Worm (Caenorhabditis elegans) whole organism, L1 larva: ENCODE data around the gene glb-4.

Source experiments
- C16A3.4 ChIP-seq: fragments of 150-350 bp; optimal IDR thresholded peaks from 2 replicates; lab custom pipeline; 2014; ENCODE audit warnings: missing biosample characterization, missing genetic modification characterization
- F16B12.6 ChIP-seq: fragments of 150-350 bp; optimal IDR thresholded peaks from 2 replicates; lab custom pipeline; 2014; ENCODE audit warnings: missing biosample characterization, missing genetic modification characterization
- aha-1 ChIP-seq: fragments of 150-350 bp; optimal IDR thresholded peaks from 2 replicates; lab custom pipeline; 2014; ENCODE audit warnings: missing biosample characterization, missing genetic modification characterization
- alr-1 ChIP-seq: fragments of 200-800 bp; sonication (Bioruptor generic); optimal IDR thresholded peaks from 2 replicates; lab custom pipeline; 2018; ENCODE audit warnings: borderline replicate concordance, mild to moderate bottlenecking, missing genetic modification characterization, missing compliant biosample characterization
- ama-1 ChIP-seq: fragments of 150-350 bp; optimal IDR thresholded peaks from 2 replicates; lab custom pipeline; 2014
- blmp-1 ChIP-seq: fragments of 150-350 bp; optimal IDR thresholded peaks from 2 replicates; lab custom pipeline; 2014; ENCODE audit warnings: missing biosample characterization, missing genetic modification characterization
- ceh-82 ChIP-seq, 3 experiments: fragments of 150-350 bp in 1 of 3; sonication (generic microtip) in 2 of 3; optimal IDR thresholded peaks; 2 replicates each; lab custom pipeline; 2014 to 2017; ENCODE audit warnings: missing biosample characterization in 3 of 3, missing genetic modification characterization in 3 of 3
- ceh-88 ChIP-seq: fragments of 200-800 bp; sonication (Bioruptor generic); IDR thresholded peaks from 2 replicates; pipeline ENCODE4 v1.3.6; 2022; ENCODE audit warnings: missing genetic modification characterization, missing compliant biosample characterization
- ceh-90 ChIP-seq: sonication (generic microtip); optimal IDR thresholded peaks from 2 replicates; lab custom pipeline; 2016; ENCODE audit warnings: missing genetic modification characterization, missing compliant biosample characterization
- ces-1 ChIP-seq: fragments of 150-350 bp; optimal IDR thresholded peaks from 2 replicates; lab custom pipeline; 2014; ENCODE audit warnings: missing biosample characterization, missing genetic modification reagents, missing genetic modification characterization
- dpl-1 ChIP-seq, 3 experiments: fragments of 150-350 bp in 2 of 3; sonication (generic microtip) in 1 of 3; optimal IDR thresholded peaks; 2 replicates each; lab custom pipeline; 2014 to 2017; ENCODE audit warnings: missing biosample characterization in 3 of 3, missing genetic modification characterization in 3 of 3, missing genetic modification reagents in 3 of 3
- dsc-1 ChIP-seq: sonication (generic microtip); optimal IDR thresholded peaks from 2 replicates; lab custom pipeline; 2016; ENCODE audit warnings: mild to moderate bottlenecking, missing genetic modification characterization, missing compliant biosample characterization
- efl-1 ChIP-seq, 4 experiments: fragments of 150-350 bp; optimal IDR thresholded peaks in 3 of 4; peaks in 1 of 4; 1 replicate in 1 of 4; 2 replicates in 3 of 4; lab custom pipeline; 2014; ENCODE audit warnings: missing biosample characterization in 2 of 4, missing genetic modification characterization in 2 of 4, missing genetic modification reagents in 2 of 4
- efl-3 ChIP-seq: fragments of 200-800 bp; sonication (Bioruptor generic); optimal IDR thresholded peaks from 2 replicates; lab custom pipeline; 2018; ENCODE audit warnings: mild to moderate bottlenecking, missing genetic modification characterization, missing compliant biosample characterization
- egl-27 ChIP-seq, 2 experiments: fragments of 150-350 bp in 1 of 2; sonication (generic microtip); optimal IDR thresholded peaks; 3 replicates each; lab custom pipeline; 2017 to 2018; ENCODE audit warnings: missing biosample characterization in 2 of 2, missing genetic modification characterization in 2 of 2, missing genetic modification reagents in 2 of 2
- elt-2 ChIP-seq: sonication (generic microtip); optimal IDR thresholded peaks from 2 replicates; lab custom pipeline; 2016; ENCODE audit warnings: missing genetic modification characterization, mild to moderate bottlenecking, inconsistent platforms, missing compliant biosample characterization, missing genetic modification reagents
- elt-3 ChIP-seq, 6 experiments: fragments of 150-350 bp in 1 of 6; sonication (generic microtip); optimal IDR thresholded peaks; 2 replicates each; lab custom pipeline; 2017 to 2018; ENCODE audit warnings: missing biosample characterization in 6 of 6, missing genetic modification characterization in 6 of 6, inconsistent platforms in 1 of 6
- ets-5 ChIP-seq: fragments of 200-800 bp; sonication (Bioruptor generic); IDR thresholded peaks from 2 replicates; pipeline ENCODE4 v1.3.6; 2022; ENCODE audit warnings: missing genetic modification characterization, missing compliant biosample characterization
- fkh-10 ChIP-seq: sonication (generic microtip); optimal IDR thresholded peaks from 2 replicates; lab custom pipeline; 2017; ENCODE audit warnings: missing biosample characterization, missing genetic modification reagents, missing genetic modification characterization
- hlh-4 ChIP-seq: sonication (generic microtip); optimal IDR thresholded peaks from 2 replicates; lab custom pipeline; 2016; ENCODE audit warnings: mild to moderate bottlenecking, missing genetic modification characterization, missing compliant biosample characterization
- hpl-2 ChIP-seq: fragments of 150-350 bp; optimal IDR thresholded peaks from 2 replicates; lab custom pipeline; 2014; ENCODE audit warnings: missing biosample characterization, missing genetic modification reagents, missing genetic modification characterization
- irx-1 ChIP-seq: sonication (generic microtip); optimal IDR thresholded peaks from 2 replicates; lab custom pipeline; 2016; ENCODE audit warnings: missing genetic modification characterization, missing compliant biosample characterization
- isw-1 ChIP-seq: fragments of 200-800 bp; sonication (Bioruptor generic); IDR thresholded peaks from 2 replicates; pipeline ENCODE4 v1.3.6; 2022; ENCODE audit warnings: missing genetic modification characterization, missing compliant biosample characterization
- jun-1 ChIP-seq: fragments of 150-350 bp; optimal IDR thresholded peaks from 2 replicates; lab custom pipeline; 2014; ENCODE audit warnings: missing biosample characterization, missing genetic modification reagents, missing genetic modification characterization
- lin-13 ChIP-seq: fragments of 150-350 bp; optimal IDR thresholded peaks from 2 replicates; lab custom pipeline; 2014; ENCODE audit warnings: missing biosample characterization, missing genetic modification reagents, missing genetic modification characterization
- lin-14 ChIP-seq: fragments of 200-800 bp; sonication (Bioruptor generic); optimal IDR thresholded peaks from 2 replicates; lab custom pipeline; 2018; ENCODE audit warnings: mild to moderate bottlenecking, missing genetic modification characterization, moderate library complexity, missing compliant biosample characterization
- lin-15B ChIP-seq: fragments of 150-350 bp; sonication (generic microtip); optimal IDR thresholded peaks from 3 replicates; lab custom pipeline; 2014; ENCODE audit warnings: missing biosample characterization, missing genetic modification characterization
- lin-35 ChIP-seq, 2 experiments: fragments of 150-350 bp; optimal IDR thresholded peaks; 2 replicates each; lab custom pipeline; 2014; ENCODE audit warnings: missing biosample characterization in 2 of 2, missing genetic modification characterization in 2 of 2, missing genetic modification reagents in 2 of 2
- lin-39 ChIP-seq: fragments of 150-350 bp; optimal IDR thresholded peaks from 2 replicates; lab custom pipeline; 2014; ENCODE audit warnings: missing biosample characterization, missing genetic modification reagents, missing genetic modification characterization
- lir-3 ChIP-seq: sonication (generic microtip); optimal IDR thresholded peaks from 2 replicates; lab custom pipeline; 2016; ENCODE audit warnings: mild to moderate bottlenecking, missing genetic modification characterization, moderate library complexity, missing compliant biosample characterization; ENCODE audit not compliant: poor library complexity
- lsy-2 ChIP-seq, 2 experiments: fragments of 150-350 bp; optimal IDR thresholded peaks; 2 replicates each; lab custom pipeline; 2014; ENCODE audit warnings: missing biosample characterization in 2 of 2, missing genetic modification characterization in 2 of 2
- mdl-1 ChIP-seq, 2 experiments: fragments of 150-350 bp; optimal IDR thresholded peaks; 2 replicates each; lab custom pipeline; 2014 to 2017; ENCODE audit warnings: missing biosample characterization in 2 of 2, missing genetic modification characterization in 2 of 2, inconsistent platforms in 1 of 2
- mep-1 ChIP-seq: fragments of 150-350 bp; optimal IDR thresholded peaks from 2 replicates; lab custom pipeline; 2014; ENCODE audit warnings: missing biosample characterization, missing genetic modification characterization
- nhr-19 ChIP-seq: fragments of 200-800 bp; sonication (Bioruptor generic); conservative IDR thresholded peaks from 2 replicates; pipeline ENCODE4 v1.3.6; 2022; ENCODE audit warnings: missing genetic modification characterization, missing compliant biosample characterization
- nhr-20 ChIP-seq: sonication (generic microtip); optimal IDR thresholded peaks from 2 replicates; lab custom pipeline; 2016; ENCODE audit warnings: mild to moderate bottlenecking, missing genetic modification characterization, missing compliant biosample characterization
- nhr-47 ChIP-seq: sonication (generic microtip); optimal IDR thresholded peaks from 2 replicates; lab custom pipeline; 2016; ENCODE audit warnings: mild to moderate bottlenecking, missing genetic modification characterization, moderate library complexity, missing compliant biosample characterization
- nhr-71 ChIP-seq: sonication (generic microtip); optimal IDR thresholded peaks from 2 replicates; lab custom pipeline; 2016; ENCODE audit warnings: mild to moderate bottlenecking, missing genetic modification characterization, moderate library complexity, missing compliant biosample characterization
- nhr-77 ChIP-seq: fragments of 150-350 bp; optimal IDR thresholded peaks from 2 replicates; lab custom pipeline; 2014; ENCODE audit warnings: missing biosample characterization, missing genetic modification characterization
- nhr-84 ChIP-seq: sonication (generic microtip); optimal IDR thresholded peaks from 2 replicates; lab custom pipeline; 2017; ENCODE audit warnings: missing biosample characterization, missing genetic modification characterization
- nhr-85 ChIP-seq: sonication (generic microtip); peaks from one replicate; lab custom pipeline; 2016; ENCODE audit warnings: missing genetic modification characterization, inconsistent platforms, missing compliant biosample characterization
- rnt-1 ChIP-seq: sonication (generic microtip); optimal IDR thresholded peaks from 2 replicates; lab custom pipeline; 2016; ENCODE audit warnings: mild to moderate bottlenecking, missing genetic modification characterization, moderate library complexity, missing compliant biosample characterization
- skn-1 ChIP-seq: fragments of 150-350 bp; optimal IDR thresholded peaks from 2 replicates; lab custom pipeline; 2014; ENCODE audit warnings: missing biosample characterization, missing genetic modification characterization
- snpc-4 ChIP-seq: fragments of 150-350 bp; optimal IDR thresholded peaks from 2 replicates; lab custom pipeline; 2014; ENCODE audit warnings: missing biosample characterization, missing genetic modification characterization
- snu-23 ChIP-seq: sonication (generic microtip); optimal IDR thresholded peaks from 2 replicates; lab custom pipeline; 2016; ENCODE audit warnings: missing genetic modification characterization, missing compliant biosample characterization
- swsn-7 ChIP-seq: sonication (generic microtip); optimal IDR thresholded peaks from 2 replicates; lab custom pipeline; 2016; ENCODE audit warnings: missing genetic modification characterization, missing compliant biosample characterization
- tbx-2 ChIP-seq: sonication (generic microtip); optimal IDR thresholded peaks from 2 replicates; lab custom pipeline; 2016; ENCODE audit warnings: missing genetic modification characterization, missing compliant biosample characterization
- unc-130 ChIP-seq: fragments of 150-350 bp; optimal IDR thresholded peaks from 2 replicates; lab custom pipeline; 2017; ENCODE audit warnings: missing biosample characterization, missing genetic modification characterization, inconsistent platforms
- unc-30 ChIP-seq: sonication (generic microtip); optimal IDR thresholded peaks from 2 replicates; lab custom pipeline; 2017; ENCODE audit warnings: missing biosample characterization, missing genetic modification characterization
- unc-86 ChIP-seq: sonication (generic microtip); optimal IDR thresholded peaks from 2 replicates; lab custom pipeline; 2016; ENCODE audit warnings: missing genetic modification characterization, missing compliant biosample characterization
- vab-15 ChIP-seq: sonication (generic microtip); optimal IDR thresholded peaks from 2 replicates; lab custom pipeline; 2017; ENCODE audit warnings: missing genotype, mild to moderate bottlenecking, missing genetic modification characterization, missing compliant biosample characterization
- xbp-1 ChIP-seq: sonication (generic microtip); optimal IDR thresholded peaks from 2 replicates; lab custom pipeline; 2016; ENCODE audit warnings: missing genetic modification characterization, missing compliant biosample characterization
- ztf-11 ChIP-seq, 2 experiments: sonication (generic microtip); optimal IDR thresholded peaks; 2 replicates each; lab custom pipeline; 2016 to 2017; ENCODE audit warnings: missing genetic modification characterization in 2 of 2, missing biosample characterization in 1 of 2, missing compliant biosample characterization in 1 of 2

Gene glb-4

ce11 chrII:11132542-11132941 lies 21.5 kb upstream of the glb-4 start, which contains the start of gene F40F8.11:
F40F8.11 (minus strand) TSS chrII:11132590.
- peak; percentile 24 for TF ChIP-seq rnt-1
- no peak for TF ChIP-seq ztf-11 (tag; optimal IDR thresholded peaks at IDR 0.05; lab: Kevin White, UChicago)
- peak; percentile 26 for TF ChIP-seq tbx-2 (tag; lab: Kevin White, UChicago)
- TF ChIP-seq lir-3 (tag; lab: Kevin White, UChicago): peak; percentile 2
- TF ChIP-seq aha-1: no peak
- peak; percentile 20 for TF ChIP-seq swsn-7 (tag; lab: Kevin White, UChicago)
- peak; percentile 56 for TF ChIP-seq mep-1 (tag; lab: Kevin White, UChicago)
- TF ChIP-seq unc-86 (tag; lab: Kevin White, UChicago): peak; percentile 3
- TF ChIP-seq isw-1 (GFP tag; lab: Robert Waterston, UW): 0 out of 2 replicates have a peak, but pooled peaks have one; percentile 1
- peak; percentile 55 for TF ChIP-seq snu-23 (GFP tag; lab: Kevin White, UChicago)
- no peak for TF ChIP-seq ceh-88 (GFP tag; lab: Robert Waterston, UW)
- TF ChIP-seq nhr-19 (GFP tag; lab: Robert Waterston, UW): peak; percentile 28; the same call in 1 of the 2 replicates
- peak; percentile 80 to 91 (median 88) for TF ChIP-seq dpl-1 (GFP tag; optimal IDR thresholded peaks at IDR 0.05; lab: Kevin White, UChicago)
- peak; percentile 22 for TF ChIP-seq elt-2
- TF ChIP-seq dsc-1 (tag; lab: Kevin White, UChicago): peak; percentile 30
- TF ChIP-seq lin-14: peak; percentile 43
- no peak for TF ChIP-seq fkh-10 (GFP tag; lab: Kevin White, UChicago)
- TF ChIP-seq C16A3.4: peak; percentile 62
- peak; percentile 21 for TF ChIP-seq xbp-1 (tag; lab: Kevin White, UChicago)
- TF ChIP-seq lin-15B (tag; lab: Kevin White, UChicago): no peak
- no peak for TF ChIP-seq vab-15 (tag; lab: Kevin White, UChicago)
- no peak for TF ChIP-seq elt-3 (tag; optimal IDR thresholded peaks at IDR 0.05; lab: Kevin White, UChicago)
- no peak for TF ChIP-seq nhr-84
- TF ChIP-seq snpc-4 (tag; lab: Kevin White, UChicago): no peak
- peak; percentile 49 to 88 for TF ChIP-seq efl-1 (optimal IDR thresholded peaks at IDR 0.05; lab: Kevin White, UChicago)
- TF ChIP-seq efl-1 (GFP tag; optimal IDR thresholded peaks at IDR 0.05 in 1 of 2; lab: Kevin White, UChicago): peak; percentile 90 to 99
- TF ChIP-seq ceh-82 (tag; optimal IDR thresholded peaks at IDR 0.05; lab: Kevin White, UChicago): peak in 1 of 3 experiments; percentile 11
- TF ChIP-seq nhr-47: peak; percentile 53
- TF ChIP-seq ceh-90 (tag; lab: Kevin White, UChicago): no peak
- no peak for TF ChIP-seq jun-1 (tag; lab: Kevin White, UChicago)
- no peak for TF ChIP-seq nhr-77
- TF ChIP-seq lsy-2 (tag; optimal IDR thresholded peaks at IDR 0.05; lab: Kevin White, UChicago): peak; percentile 66 to 78
- TF ChIP-seq hpl-2 (GFP tag; lab: Kevin White, UChicago): no peak
- peak; percentile 89 to 95 for TF ChIP-seq lin-35 (GFP tag; optimal IDR thresholded peaks at IDR 0.05; lab: Kevin White, UChicago)
- peak; percentile 39 for TF ChIP-seq nhr-20 (tag; lab: Kevin White, UChicago)
- peak; percentile 35 for TF ChIP-seq blmp-1
- TF ChIP-seq nhr-71 (tag; lab: Kevin White, UChicago): peak; percentile 59
- peak; percentile 76 for TF ChIP-seq nhr-85 (tag; lab: Kevin White, UChicago)
- peak; percentile 8 for TF ChIP-seq lin-39
- TF ChIP-seq alr-1 (tag; lab: Kevin White, UChicago): no peak
- TF ChIP-seq skn-1: peak; percentile 57
- TF ChIP-seq unc-130 (tag; lab: Kevin White, UChicago): no peak

ce11 chrII:11129517-11129916 lies 18.5 kb upstream of the glb-4 start, which contains the start of gene F40F8.12:
F40F8.12 (plus strand) TSS chrII:11129817.
- TF ChIP-seq ceh-82 (tag; optimal IDR thresholded peaks at IDR 0.05; lab: Kevin White, UChicago): no peak
- TF ChIP-seq tbx-2 (tag; lab: Kevin White, UChicago): no peak
- no peak for TF ChIP-seq jun-1 (tag; lab: Kevin White, UChicago)
- no peak for TF ChIP-seq efl-3 (GFP tag; lab: Kevin White, UChicago)
- TF ChIP-seq nhr-77: no peak
- no peak for TF ChIP-seq ets-5 (GFP tag; lab: Robert Waterston, UW)
- no peak for TF ChIP-seq hlh-4 (tag; lab: Kevin White, UChicago)
- no peak for TF ChIP-seq irx-1 (tag; lab: Kevin White, UChicago)
- no peak for TF ChIP-seq nhr-84
- TF ChIP-seq F16B12.6 (tag; lab: Kevin White, UChicago): no peak
- TF ChIP-seq lin-13: no peak
- TF ChIP-seq unc-30 (tag; lab: Kevin White, UChicago): no peak
- no peak for TF ChIP-seq mdl-1 (tag; optimal IDR thresholded peaks at IDR 0.05; lab: Kevin White, UChicago)
- TF ChIP-seq ces-1 (GFP tag; lab: Kevin White, UChicago): no peak
- TF ChIP-seq ceh-88 (GFP tag; lab: Robert Waterston, UW): no peak
- no peak for TF ChIP-seq ama-1 (lab: Kevin White, UChicago)
- TF ChIP-seq dsc-1 (tag; lab: Kevin White, UChicago): no peak
- no peak for TF ChIP-seq egl-27 (tag; optimal IDR thresholded peaks at IDR 0.05; lab: Kevin White, UChicago)
- TF ChIP-seq, all 84 proteins: peak for 0
